Fruit fly (Drosophila melanogaster) whole organism, pupa: Measurements from ENCODE around the gene Abi.

Experiments
- CG12605 ChIP-seq: fragments of 200-800 bp; sonication (Bioruptor generic); IDR thresholded peaks from 2 replicates; pipeline ENCODE4 v1.3.6; 2022; ENCODE audit warnings: missing biosample characterization, missing genetic modification characterization
- CG14655 ChIP-seq: fragments of 200-800 bp; sonication (Bioruptor generic); optimal IDR thresholded peaks from 3 replicates; lab custom pipeline; 2017; ENCODE audit warnings: mild to moderate bottlenecking, missing biosample characterization, missing genetic modification reagents, missing genetic modification characterization
- CG15710 ChIP-seq: fragments of 200-800 bp; sonication (Bioruptor generic); optimal IDR thresholded peaks from 2 replicates; lab custom pipeline; 2018; ENCODE audit warnings: missing biosample characterization, mild to moderate bottlenecking, missing genetic modification characterization, moderate library complexity
- CG17806 ChIP-seq: fragments of 200-800 bp; sonication (Bioruptor generic); optimal IDR thresholded peaks from 2 replicates; lab custom pipeline; 2018; ENCODE audit warnings: missing biosample characterization, mild to moderate bottlenecking, missing genetic modification characterization, moderate library complexity
- CG32121 ChIP-seq: fragments of 200-800 bp; sonication (Bioruptor generic); IDR thresholded peaks from 2 replicates; pipeline ENCODE4 v1.3.6; 2022; ENCODE audit warnings: missing biosample characterization, missing genetic modification characterization
- CG9948 ChIP-seq: fragments of 200-800 bp; sonication (Bioruptor generic); optimal IDR thresholded peaks from 2 replicates; lab custom pipeline; 2018; ENCODE audit warnings: missing biosample characterization, mild to moderate bottlenecking, missing genetic modification characterization, moderate library complexity
- D1 ChIP-seq: fragments of 200-800 bp; sonication (Bioruptor generic); optimal IDR thresholded peaks from 2 replicates; lab custom pipeline; 2018; ENCODE audit warnings: missing biosample characterization, mild to moderate bottlenecking, missing genetic modification characterization, moderate library complexity
- Ets98B ChIP-seq: fragments of 200-800 bp; sonication (Bioruptor generic); IDR thresholded peaks from 2 replicates; pipeline ENCODE4 v1.3.6; 2022; ENCODE audit warnings: missing biosample characterization, missing genetic modification characterization
- Snoo ChIP-seq: fragments of 200-800 bp; sonication (Bioruptor generic); optimal IDR thresholded peaks from 3 replicates; lab custom pipeline; 2017; ENCODE audit warnings: missing biosample characterization, mild to moderate bottlenecking, missing genetic modification characterization, inconsistent platforms

DNA sequence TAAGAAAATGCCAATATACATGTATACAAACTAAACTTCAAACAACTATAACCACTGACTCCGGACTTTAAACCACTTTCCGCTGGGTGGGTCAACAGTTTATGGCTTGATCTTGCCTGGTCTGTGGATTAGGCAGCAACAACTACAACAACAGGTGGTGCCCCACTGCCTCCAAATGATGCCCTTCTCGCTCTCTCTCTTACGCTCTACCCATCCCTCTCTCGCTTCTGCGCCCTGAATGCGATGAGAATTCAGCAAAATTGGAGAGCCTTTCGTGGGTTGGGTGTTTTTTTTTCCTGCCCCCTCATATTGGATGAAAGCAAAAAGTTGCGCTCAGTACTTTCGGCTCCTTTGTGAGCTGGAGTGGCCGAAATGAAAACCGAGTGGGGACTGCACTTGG lies 18.7 kb upstream of the Abi start:
- no peak for TF ChIP-seq CG32121 (GFP tag; lab: Robert Waterston, UW)
- no peak for TF ChIP-seq CG15710
- no peak for TF ChIP-seq CG17806 (tag; lab: Kevin White, UChicago)
- no peak for TF ChIP-seq Snoo
- peak; percentile 52; the same call in 1 of the 2 replicates for TF ChIP-seq CG12605
- TF ChIP-seq CG9948 (tag; lab: Kevin White, UChicago) = no peak
- no peak for TF ChIP-seq CG14655 (GFP tag; lab: Kevin White, UChicago)
- no peak for TF ChIP-seq Ets98B (GFP tag; lab: Robert Waterston, UW)
- no peak for TF ChIP-seq D1 (tag; lab: Kevin White, UChicago)
